Fruit fly (Drosophila melanogaster) ovary, adult (tissue): ENCODE measurements around the gene Cap-H2.

Experiments
- CG17801 ChIP-seq: fragments of 200-800 bp; optimal IDR thresholded peaks from 2 replicates; lab custom pipeline; 2019; ENCODE audit warnings: missing biosample characterization, mild to moderate bottlenecking, missing genetic modification characterization, moderate library complexity; ENCODE audit not compliant: partially characterized antibody

Gene Cap-H2

DNA sequence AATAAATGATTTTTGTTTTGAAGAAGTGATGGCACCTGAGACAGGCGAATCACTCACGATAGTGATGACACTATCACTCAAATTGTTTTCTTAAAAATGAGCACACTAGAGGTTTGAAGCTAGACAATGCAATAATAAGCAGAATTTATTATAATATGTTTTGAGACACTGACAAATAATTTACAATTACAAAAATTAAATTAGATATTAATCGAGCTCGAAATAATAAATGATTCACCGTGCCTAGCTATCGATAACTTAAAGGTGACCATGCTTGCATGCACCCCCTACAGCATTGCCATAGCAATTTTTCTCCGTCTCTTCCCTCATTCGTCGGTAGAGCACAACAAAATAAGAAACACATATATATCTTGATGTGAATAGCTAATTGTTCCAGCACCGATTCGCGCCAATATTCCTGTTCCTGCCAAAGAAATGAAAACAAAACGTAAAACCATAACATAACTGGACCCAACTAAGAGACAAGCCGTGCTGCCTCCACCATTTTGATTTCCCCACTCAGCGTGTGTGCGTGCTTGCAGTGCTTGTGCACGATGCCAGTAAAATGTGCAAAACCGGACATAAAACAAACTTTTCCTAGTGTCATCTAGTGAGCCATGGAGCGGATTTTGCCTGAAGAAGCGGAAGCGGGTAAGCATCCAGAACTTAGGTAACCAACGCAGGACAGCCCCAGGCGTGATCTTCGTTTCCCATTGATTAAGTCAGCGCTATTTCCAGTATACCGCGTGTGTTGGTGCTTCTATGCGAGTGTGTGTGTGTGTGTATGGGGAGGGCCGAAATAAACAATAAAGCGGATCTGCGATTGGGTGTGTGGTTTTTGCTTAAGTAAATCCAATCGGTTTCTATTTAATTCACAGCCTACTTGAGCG, at the start of gene Cap-H2, which contains the start of gene MED7:
Gene Cap-H2, plus strand, starts transcription at position 345 of the 890 bp plus-strand sequence.
Gene MED7, minus strand, starts transcription at position 67 of the 890 bp plus-strand sequence.
- peak; percentile 63 for TF ChIP-seq CG17801 (GFP tag; lab: Kevin White, UChicago)

DNA sequence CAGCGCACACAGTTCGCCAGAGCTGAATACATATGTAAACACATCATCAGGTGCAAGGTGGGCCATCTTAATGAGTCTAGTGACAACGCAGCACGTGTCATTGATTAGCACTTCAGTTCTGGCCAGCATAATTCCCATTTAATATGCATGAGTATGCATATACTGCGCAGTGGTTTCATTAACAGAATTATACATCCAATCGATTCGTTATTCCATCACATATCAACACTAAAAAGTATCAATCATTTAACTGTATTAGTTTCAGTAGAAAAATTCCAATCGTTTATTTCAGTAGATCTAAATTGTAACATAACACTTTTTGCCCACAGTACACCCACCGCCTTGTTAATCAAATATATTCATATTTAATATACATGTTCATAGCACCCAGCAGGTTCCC, 46.6 kb upstream of the Cap-H2 start, which contains the start of gene CG4073:
Gene CG4073, plus strand, starts transcription at position 301 of the 400 bp plus-strand sequence.
- TF ChIP-seq CG17801 (GFP tag; lab: Kevin White, UChicago), result no peak

DNA sequence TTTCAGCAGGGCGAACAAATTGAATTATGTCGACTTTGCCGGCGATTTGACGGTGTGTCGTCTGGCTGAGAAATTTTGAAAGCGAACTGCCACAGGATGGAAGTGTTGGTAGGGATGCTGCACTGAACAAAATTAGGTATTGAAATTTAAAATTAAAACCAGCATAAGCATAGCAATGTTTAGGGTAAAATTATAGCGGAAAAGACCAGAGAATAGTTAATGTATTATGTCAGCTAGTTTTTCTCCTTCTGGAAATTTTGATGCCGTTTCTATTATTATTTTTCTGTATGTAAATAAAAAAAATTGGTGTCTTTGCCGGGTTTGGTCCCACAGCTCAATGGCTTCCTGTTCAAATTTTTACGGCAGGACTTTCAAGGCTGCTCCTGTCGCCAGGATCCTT, 34.4 kb upstream of the Cap-H2 start:
- TF ChIP-seq CG17801 (GFP tag; lab: Kevin White, UChicago), result no peak

DNA sequence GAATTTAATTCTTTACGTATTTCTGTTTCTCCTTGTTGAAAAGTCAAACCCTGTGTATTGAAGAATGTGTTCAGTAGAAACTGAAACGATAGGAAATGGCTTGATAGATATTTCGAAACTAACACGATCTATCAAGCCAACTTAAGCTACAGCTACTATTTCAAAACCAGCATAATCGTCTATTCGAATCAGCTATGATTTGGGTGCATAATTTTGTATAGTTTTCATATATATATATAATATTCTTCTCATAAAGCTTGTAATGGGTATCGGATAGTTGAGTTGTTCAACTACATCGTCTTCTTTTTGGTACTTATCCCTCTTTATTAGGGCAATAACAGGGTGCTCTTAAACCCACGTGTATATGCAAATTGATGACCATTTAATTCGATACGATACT, 25.3 kb upstream of the Cap-H2 start, which contains the start of gene tomboy20:
Gene tomboy20, minus strand, starts transcription at position 101 of the 400 bp plus-strand sequence.
- no peak for TF ChIP-seq CG17801 (GFP tag; lab: Kevin White, UChicago)

DNA sequence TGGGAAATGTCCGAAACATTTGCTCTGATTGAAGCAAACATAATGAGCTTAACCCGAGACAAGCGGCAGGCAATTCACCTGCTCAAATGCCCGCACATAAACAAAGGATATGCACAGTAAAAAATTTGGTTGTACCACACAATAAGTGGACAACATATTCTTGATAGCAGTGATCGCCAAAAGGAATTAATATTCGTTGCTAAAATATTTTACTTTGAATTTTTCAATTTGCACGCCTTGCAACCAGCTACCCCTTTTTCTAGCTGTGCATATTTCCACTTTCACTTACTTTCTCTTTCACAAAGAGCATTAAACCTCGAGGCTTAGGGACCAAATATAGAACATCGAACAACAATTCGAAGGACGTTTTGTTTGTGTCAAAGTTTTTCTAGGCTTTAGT, 13.5 kb upstream of the Cap-H2 start:
- TF ChIP-seq CG17801 (GFP tag; lab: Kevin White, UChicago), result no peak

DNA sequence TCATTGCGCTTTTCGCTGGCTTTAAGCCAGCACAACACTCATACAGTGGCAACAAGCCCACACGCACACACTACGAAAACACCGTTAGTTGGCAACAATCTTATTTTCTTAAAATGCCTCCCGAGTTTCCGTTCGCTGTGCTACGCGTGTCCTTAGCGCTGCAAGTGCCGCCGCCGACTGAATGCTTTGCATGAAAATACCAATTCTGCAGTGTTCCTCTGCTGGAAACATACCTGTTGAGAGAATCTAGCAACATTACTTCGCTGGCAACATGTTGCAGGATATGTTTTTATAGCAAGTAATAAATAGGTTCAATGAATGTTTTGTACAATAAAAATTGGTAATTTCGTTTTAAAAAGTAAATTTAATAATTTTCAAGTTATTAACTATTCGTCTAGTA, 10.0 kb upstream of the Cap-H2 start, which contains the start of gene TkR86C:
Gene TkR86C, minus strand, starts transcription at position 168 of the 400 bp plus-strand sequence.
- no peak for TF ChIP-seq CG17801 (GFP tag; lab: Kevin White, UChicago)

DNA sequence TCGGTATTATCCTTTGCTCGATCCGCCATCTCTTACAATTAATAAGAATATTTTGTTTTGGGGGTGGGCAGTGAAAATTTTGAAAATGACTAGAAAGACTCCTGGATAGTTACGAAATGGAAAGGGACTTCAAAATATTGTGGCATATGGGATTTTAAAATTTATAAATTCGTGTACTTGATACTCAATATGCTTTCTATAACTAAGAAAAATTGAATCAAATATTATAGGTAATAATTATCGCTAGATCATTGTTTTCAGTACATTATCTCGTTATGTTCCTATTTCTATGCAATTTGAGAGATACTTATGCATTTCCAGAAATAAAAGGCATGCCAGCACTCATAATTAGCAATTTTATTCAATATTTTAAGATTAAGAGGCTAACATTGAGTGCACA, 5.6 kb upstream of the Cap-H2 start, which contains the start of gene CG14691:
Gene CG14691, minus strand, starts transcription at position 101 of the 400 bp plus-strand sequence.
- no peak for TF ChIP-seq CG17801 (GFP tag; lab: Kevin White, UChicago)

DNA sequence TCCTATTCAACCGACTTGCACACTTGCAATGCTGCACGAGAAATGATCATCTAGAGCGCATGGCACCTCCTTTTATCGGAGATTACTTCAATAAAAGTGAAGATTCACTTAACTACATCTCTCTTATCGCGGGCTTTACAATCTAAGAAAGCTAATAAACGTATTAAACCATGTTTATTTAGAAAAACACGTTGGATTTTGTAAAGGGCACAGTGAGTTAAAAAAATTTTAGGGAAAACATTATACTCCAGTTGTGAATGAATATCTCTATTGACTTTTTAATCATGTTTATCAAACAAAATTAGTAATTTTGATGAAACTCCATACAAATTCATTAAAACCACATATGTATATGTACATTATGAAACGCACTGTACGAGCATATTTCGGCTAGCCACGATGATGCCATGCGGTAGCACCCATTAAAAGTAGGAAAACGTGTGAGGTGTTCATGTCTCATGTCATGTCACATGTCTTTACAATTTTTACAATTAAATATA, 1.7 kb upstream of the Cap-H2 start, which contains the start of gene CG31272:
Gene CG31272, minus strand, starts transcription at position 51 of the 500 bp plus-strand sequence.
- no peak for TF ChIP-seq CG17801 (GFP tag; lab: Kevin White, UChicago)

DNA sequence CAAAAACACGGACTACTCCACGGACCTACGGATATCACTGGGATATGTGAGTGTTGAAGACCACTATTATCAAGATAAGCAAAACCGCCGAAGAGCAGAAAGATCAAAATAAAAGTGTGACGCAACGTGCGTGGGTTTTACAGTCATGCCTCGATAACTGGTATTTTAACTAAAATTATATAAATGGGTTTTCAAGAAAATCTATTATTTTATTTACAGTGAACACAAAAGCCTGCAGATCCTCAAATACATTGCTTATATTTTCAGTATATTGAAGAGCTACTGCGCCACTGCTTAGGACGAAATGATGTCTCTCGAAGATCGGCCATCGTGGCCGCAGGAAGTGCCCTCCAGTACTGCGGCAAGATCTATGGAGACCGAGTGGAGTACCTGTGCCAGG, 870 bp downstream of the Cap-H2 start:
- peak; percentile 4 for TF ChIP-seq CG17801 (GFP tag; lab: Kevin White, UChicago)

DNA sequence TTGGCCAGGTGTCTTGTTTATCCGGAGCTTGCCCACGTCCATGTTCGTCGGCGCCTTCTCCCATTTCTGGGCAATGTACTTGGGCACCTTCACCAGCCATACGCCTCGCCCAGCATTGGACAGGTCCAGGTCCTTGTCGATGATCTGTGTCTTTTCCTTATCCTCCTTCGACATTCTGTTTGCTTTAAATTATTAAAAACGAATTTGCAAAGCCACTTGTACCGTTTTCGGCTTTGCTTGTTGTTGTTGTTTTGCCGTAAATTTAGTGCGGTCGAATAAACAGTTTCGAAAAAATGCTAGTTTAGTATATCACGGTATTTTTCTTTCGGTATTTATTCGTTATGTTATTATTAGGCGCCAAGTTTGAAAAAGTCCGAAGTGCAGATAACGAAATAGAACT, 6.4 kb downstream of the Cap-H2 start, which contains the start of gene TfIIFbeta:
Gene TfIIFbeta, minus strand, starts transcription at position 279 of the 400 bp plus-strand sequence.
- TF ChIP-seq CG17801 (GFP tag; lab: Kevin White, UChicago), result no peak

DNA sequence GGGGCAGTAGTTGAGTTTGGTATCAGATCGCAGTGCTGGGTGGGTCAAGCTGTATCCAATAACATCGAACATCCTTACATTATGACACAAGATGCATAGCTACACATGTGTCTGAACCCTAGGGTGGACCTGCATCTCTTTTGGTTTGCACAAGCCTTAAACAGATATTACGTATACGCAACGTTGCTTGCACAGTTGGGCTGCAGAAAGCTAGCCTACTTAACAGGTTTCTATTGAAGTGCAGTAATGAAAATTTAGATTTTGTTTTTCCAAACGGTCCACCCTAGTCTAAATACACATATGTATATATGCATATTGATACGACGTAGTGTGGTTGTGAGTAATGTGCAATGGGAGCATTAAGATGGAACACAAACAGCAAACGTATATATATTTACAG, 14.1 kb downstream of the Cap-H2 start:
- no peak for TF ChIP-seq CG17801 (GFP tag; lab: Kevin White, UChicago)

DNA sequence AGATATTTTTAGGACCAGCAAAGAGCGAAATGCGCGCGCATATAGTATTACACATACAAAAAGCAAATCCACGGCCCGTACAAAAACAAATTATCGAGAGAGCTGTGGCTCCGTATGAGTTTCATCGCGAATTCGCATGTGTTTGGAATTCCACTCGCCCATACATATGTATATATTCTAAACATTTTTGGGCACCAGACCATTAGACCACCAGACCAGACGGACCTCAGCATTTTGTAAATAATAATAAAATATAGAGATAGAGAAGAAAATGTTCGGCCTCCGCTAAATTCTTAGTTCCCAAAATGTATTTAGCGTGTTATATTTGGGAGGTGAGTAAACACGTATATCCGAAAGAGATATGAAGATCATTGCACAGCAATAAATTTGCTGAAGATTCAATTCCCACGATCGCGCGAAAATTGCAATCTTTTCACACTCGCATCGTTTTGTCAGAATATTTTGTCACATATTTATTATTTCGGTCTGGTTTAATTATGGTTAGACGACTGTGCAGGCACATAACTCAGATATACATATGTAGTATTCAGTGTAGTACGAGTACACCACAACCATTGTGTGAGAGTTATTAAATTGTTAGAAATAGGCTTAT, 15.0 kb downstream of the Cap-H2 start:
- TF ChIP-seq CG17801 (GFP tag; lab: Kevin White, UChicago), result no peak

DNA sequence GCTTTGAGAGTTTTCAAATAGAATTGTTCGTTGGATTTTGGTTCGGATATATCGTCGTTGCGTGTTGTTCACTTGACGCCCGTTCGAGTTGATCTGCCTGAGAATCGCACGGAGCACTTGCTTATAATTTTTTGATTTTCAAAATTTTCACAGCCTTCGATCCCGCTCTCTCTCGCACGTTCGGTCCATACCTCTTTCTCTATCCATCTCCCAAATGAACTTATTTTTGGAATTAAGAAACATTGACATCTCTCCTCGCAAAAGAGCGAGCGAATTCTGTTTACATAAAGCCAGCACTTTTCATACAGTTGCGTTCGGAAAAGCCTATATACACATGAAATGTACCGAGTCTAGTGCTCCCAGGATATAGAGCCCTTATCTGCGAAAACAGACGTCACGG, 16.2 kb downstream of the Cap-H2 start, which contains the start of the genes CG45076, CG45078 and fau:
Gene CG45076, minus strand, starts transcription at position 101 of the 400 bp plus-strand sequence.
Gene CG45078, minus strand, starts transcription at position 101 of the 400 bp plus-strand sequence.
Gene fau, minus strand, starts transcription at position 101 of the 400 bp plus-strand sequence.
- TF ChIP-seq CG17801 (GFP tag; lab: Kevin White, UChicago), result no peak

DNA sequence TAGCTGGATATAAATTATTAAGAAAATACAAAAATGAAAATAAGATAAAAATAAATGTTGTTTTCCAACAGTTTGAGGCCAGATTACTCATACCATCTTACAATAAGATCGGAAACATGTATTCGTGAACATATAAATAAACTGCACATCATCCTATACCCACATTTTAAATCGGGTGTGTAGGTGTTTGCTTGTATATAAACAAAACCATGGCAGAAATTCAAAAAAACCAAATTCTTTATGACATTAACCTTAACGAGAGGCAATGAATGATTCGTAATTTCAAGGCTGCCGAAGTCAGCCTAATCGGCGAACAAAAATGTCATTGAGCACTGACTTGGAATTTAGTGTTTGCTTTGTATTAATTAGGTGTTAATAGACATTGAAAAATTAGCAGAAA, 17.0 kb downstream of the Cap-H2 start:
- TF ChIP-seq CG17801 (GFP tag; lab: Kevin White, UChicago), result no peak

DNA sequence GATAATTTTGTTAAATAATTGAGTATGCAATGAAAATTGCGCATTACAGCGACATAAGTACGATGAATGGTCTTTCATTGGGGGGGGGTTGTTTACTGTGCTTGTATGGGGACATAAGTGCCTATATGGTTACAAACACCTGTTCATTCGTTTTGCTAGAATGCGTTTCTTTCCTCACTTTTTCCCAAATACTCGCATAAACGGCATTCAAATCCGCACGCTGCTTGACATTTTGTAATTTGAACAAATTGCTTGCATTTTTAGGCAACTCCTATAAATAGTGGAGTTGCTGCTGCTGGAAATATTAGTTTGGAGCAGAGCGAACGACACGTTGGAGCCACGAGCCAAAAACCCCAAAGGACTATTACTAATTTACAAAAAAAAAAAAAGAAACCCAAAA, 18.2 kb downstream of the Cap-H2 start, which contains the start of gene Desi:
Gene Desi, plus strand, starts transcription at position 301 of the 400 bp plus-strand sequence.
- no peak for TF ChIP-seq CG17801 (GFP tag; lab: Kevin White, UChicago)
